Worm (Caenorhabditis elegans) whole organism, L1 larva: Measurements from ENCODE around the gene bed-3.

Experiments
- C34B4.2 ChIP-seq: sonication (generic microtip); optimal IDR thresholded peaks from 2 replicates; lab custom pipeline; 2017; ENCODE audit warnings: mild to moderate bottlenecking, missing genetic modification characterization, missing compliant biosample characterization
- aly-2 ChIP-seq: fragments of 150-350 bp; optimal IDR thresholded peaks from 2 replicates; lab custom pipeline; 2014; ENCODE audit warnings: missing biosample characterization, missing genetic modification characterization
- ama-1 ChIP-seq: fragments of 150-350 bp; optimal IDR thresholded peaks from 2 replicates; lab custom pipeline; 2014
- dpl-1 ChIP-seq, 3 experiments: fragments of 150-350 bp in 2 of 3; sonication (generic microtip) in 1 of 3; optimal IDR thresholded peaks; 2 replicates each; lab custom pipeline; 2014 to 2017; ENCODE audit warnings: missing biosample characterization in 3 of 3, missing genetic modification characterization in 3 of 3, missing genetic modification reagents in 3 of 3
- egl-27 ChIP-seq, 2 experiments: fragments of 150-350 bp in 1 of 2; sonication (generic microtip); optimal IDR thresholded peaks; 3 replicates each; lab custom pipeline; 2017 to 2018; ENCODE audit warnings: missing biosample characterization in 2 of 2, missing genetic modification characterization in 2 of 2, missing genetic modification reagents in 2 of 2
- fkh-10 ChIP-seq: sonication (generic microtip); optimal IDR thresholded peaks from 2 replicates; lab custom pipeline; 2017; ENCODE audit warnings: missing biosample characterization, missing genetic modification reagents, missing genetic modification characterization
- hlh-4 ChIP-seq: sonication (generic microtip); optimal IDR thresholded peaks from 2 replicates; lab custom pipeline; 2016; ENCODE audit warnings: mild to moderate bottlenecking, missing genetic modification characterization, missing compliant biosample characterization
- mab-9 ChIP-seq: fragments of 200-800 bp; sonication (Bioruptor generic); IDR thresholded peaks from 2 replicates; pipeline ENCODE4 v1.3.6; 2022; ENCODE audit warnings: missing genetic modification reagents, missing genetic modification characterization, missing compliant biosample characterization
- mep-1 ChIP-seq: fragments of 150-350 bp; optimal IDR thresholded peaks from 2 replicates; lab custom pipeline; 2014; ENCODE audit warnings: missing biosample characterization, missing genetic modification characterization
- nhr-11 ChIP-seq: fragments of 150-350 bp; optimal IDR thresholded peaks from 2 replicates; lab custom pipeline; 2014; ENCODE audit warnings: missing biosample characterization, missing genetic modification characterization
- nhr-19 ChIP-seq: fragments of 200-800 bp; sonication (Bioruptor generic); conservative IDR thresholded peaks from 2 replicates; pipeline ENCODE4 v1.3.6; 2022; ENCODE audit warnings: missing genetic modification characterization, missing compliant biosample characterization
- nhr-76 ChIP-seq: sonication (generic microtip); optimal IDR thresholded peaks from 2 replicates; lab custom pipeline; 2017; ENCODE audit warnings: missing biosample characterization, missing genetic modification characterization
- nhr-84 ChIP-seq: sonication (generic microtip); optimal IDR thresholded peaks from 2 replicates; lab custom pipeline; 2017; ENCODE audit warnings: missing biosample characterization, missing genetic modification characterization
- skn-1 ChIP-seq: fragments of 150-350 bp; optimal IDR thresholded peaks from 2 replicates; lab custom pipeline; 2014; ENCODE audit warnings: missing biosample characterization, missing genetic modification characterization
- sptf-1 ChIP-seq: fragments of 150-350 bp; optimal IDR thresholded peaks from 2 replicates; lab custom pipeline; 2014; ENCODE audit warnings: missing biosample characterization, missing genetic modification characterization
- swsn-7 ChIP-seq: sonication (generic microtip); optimal IDR thresholded peaks from 2 replicates; lab custom pipeline; 2016; ENCODE audit warnings: missing genetic modification characterization, missing compliant biosample characterization
- unc-98 ChIP-seq: fragments of 200-800 bp; sonication (Bioruptor generic); IDR thresholded peaks from 2 replicates; pipeline ENCODE4 v1.3.6; 2022; ENCODE audit warnings: missing genetic modification characterization, missing compliant biosample characterization

bed-3 gene

DNA sequence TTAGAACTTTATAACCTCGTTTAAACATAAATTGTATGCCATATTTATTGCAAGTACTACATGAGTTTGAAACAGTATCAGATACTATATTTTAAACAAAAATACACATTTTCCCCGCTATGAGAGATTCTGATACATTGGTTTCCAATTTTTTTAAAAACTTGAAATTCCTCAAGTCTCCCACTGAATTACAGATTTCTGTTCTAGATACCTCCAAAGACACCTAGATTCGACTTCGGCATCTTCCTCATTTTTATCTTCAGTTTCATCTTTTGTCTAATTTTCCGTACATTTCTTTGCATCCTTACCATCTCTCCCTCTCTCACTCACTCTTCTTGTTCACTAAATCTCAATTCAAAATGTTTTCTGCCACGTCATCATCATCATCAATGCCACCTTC is 47.6 kb downstream of the bed-3 start, which contains the start of gene T13H10.2:
T13H10.2 (plus strand) TSS at position 301 of the 400 bp plus-strand sequence.
- TF ChIP-seq fkh-10 (GFP tag; lab: Kevin White, UChicago) (no peak), skn-1 (tag; lab: Kevin White, UChicago) (no peak), sptf-1 (tag; lab: Kevin White, UChicago) (no peak), egl-27 (tag; optimal IDR thresholded peaks at IDR 0.05; lab: Kevin White, UChicago) (no peak), hlh-4 (tag; lab: Kevin White, UChicago) (no peak), nhr-76 (no peak), unc-98 (GFP tag; lab: Robert Waterston, UW) (no peak), dpl-1 (GFP tag; optimal IDR thresholded peaks at IDR 0.05; lab: Kevin White, UChicago) (no peak)

DNA sequence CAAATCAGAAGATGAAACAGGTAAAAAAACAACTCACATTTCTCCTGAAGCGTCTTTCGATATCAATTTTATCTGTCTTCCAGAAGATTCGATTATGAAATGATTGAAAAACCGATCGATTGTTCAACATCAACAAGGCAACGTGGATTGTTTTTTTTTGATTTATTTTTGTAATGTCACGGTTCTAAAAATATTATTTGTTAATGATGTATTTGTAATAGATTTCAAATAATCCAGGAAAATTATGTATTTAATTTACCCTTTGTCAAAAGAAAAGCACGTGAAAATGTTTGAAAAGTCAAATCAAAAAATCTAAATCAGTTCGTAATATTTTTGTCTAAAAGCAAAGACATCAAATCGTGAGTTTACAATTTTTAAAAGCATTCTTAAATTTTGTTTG is 52.8 kb downstream of the bed-3 start, which contains the start of the genes kin-5 and C47E12.11:
kin-5 (minus strand) TSS at position 101 of the 400 bp plus-strand sequence.
C47E12.11 (plus strand) TSS at position 320 of the 400 bp plus-strand sequence.
- TF ChIP-seq nhr-76 = no peak
- no peak for TF ChIP-seq C34B4.2 (tag; lab: Kevin White, UChicago)
- no peak for TF ChIP-seq mab-9
- TF ChIP-seq nhr-84 (tag; lab: Kevin White, UChicago) = no peak
- TF ChIP-seq swsn-7 (tag; lab: Kevin White, UChicago) = no peak
- no peak for TF ChIP-seq aly-2 (tag; lab: Kevin White, UChicago)
- TF ChIP-seq nhr-19 (GFP tag; lab: Robert Waterston, UW) = no peak
- no peak for TF ChIP-seq mep-1 (tag; lab: Kevin White, UChicago)
- TF ChIP-seq ama-1 (lab: Kevin White, UChicago) = no peak
- no peak for TF ChIP-seq nhr-11
